Worm (Caenorhabditis elegans) whole organism, midembryonic: ENCODE measurements around the gene ZC262.13.

Source experiments
- T22C8.4 ChIP-seq: fragments of 200-800 bp; sonication (Bioruptor generic); IDR thresholded peaks from 2 replicates; pipeline ENCODE4 v1.3.6; 2022; ENCODE audit warnings: missing genetic modification characterization, missing compliant biosample characterization
- cog-1 ChIP-seq: sonication (generic microtip); optimal IDR thresholded peaks from 2 replicates; lab custom pipeline; 2016; ENCODE audit warnings: missing genetic modification characterization, missing compliant biosample characterization
- flt-1 ChIP-seq: fragments of 200-800 bp; sonication (Bioruptor generic); IDR thresholded peaks from 2 replicates; pipeline ENCODE4 v1.3.6; 2022; ENCODE audit warnings: missing genetic modification characterization, missing compliant biosample characterization
- klf-2 ChIP-seq: fragments of 200-800 bp; sonication (Bioruptor generic); conservative IDR thresholded peaks from 2 replicates; pipeline ENCODE4 v1.3.6; 2022; ENCODE audit warnings: missing genetic modification reagents, missing genetic modification characterization, missing compliant biosample characterization
- med-1 ChIP-seq: sonication (generic microtip); optimal IDR thresholded peaks from 2 replicates; lab custom pipeline; 2017; ENCODE audit warnings: missing genetic modification characterization, mild to moderate bottlenecking, missing compliant biosample characterization, antibody characterized with exemption, missing genetic modification reagents; ENCODE audit not compliant: insufficient read depth
- ref-1 ChIP-seq: fragments of 200-800 bp; sonication (Bioruptor generic); conservative IDR thresholded peaks from 2 replicates; pipeline ENCODE4 v1.3.6; 2022; ENCODE audit warnings: missing genetic modification reagents, missing genetic modification characterization, missing compliant biosample characterization
- tab-1 ChIP-seq: fragments of 200-800 bp; sonication (Bioruptor generic); IDR thresholded peaks from 2 replicates; pipeline ENCODE4 v1.3.6; 2022; ENCODE audit warnings: missing genetic modification characterization, missing compliant biosample characterization
- ztf-23 ChIP-seq: fragments of 200-800 bp; sonication (Bioruptor generic); IDR thresholded peaks from 2 replicates; pipeline ENCODE4 v1.3.6; 2022; ENCODE audit warnings: missing genetic modification reagents, missing genetic modification characterization, missing compliant biosample characterization
- ztf-29 ChIP-seq: fragments of 200-800 bp; sonication (Bioruptor generic); IDR thresholded peaks from 2 replicates; pipeline ENCODE4 v1.3.6; 2022; ENCODE audit warnings: missing genetic modification reagents, missing genetic modification characterization, missing compliant biosample characterization

Gene ZC262.13

DNA sequence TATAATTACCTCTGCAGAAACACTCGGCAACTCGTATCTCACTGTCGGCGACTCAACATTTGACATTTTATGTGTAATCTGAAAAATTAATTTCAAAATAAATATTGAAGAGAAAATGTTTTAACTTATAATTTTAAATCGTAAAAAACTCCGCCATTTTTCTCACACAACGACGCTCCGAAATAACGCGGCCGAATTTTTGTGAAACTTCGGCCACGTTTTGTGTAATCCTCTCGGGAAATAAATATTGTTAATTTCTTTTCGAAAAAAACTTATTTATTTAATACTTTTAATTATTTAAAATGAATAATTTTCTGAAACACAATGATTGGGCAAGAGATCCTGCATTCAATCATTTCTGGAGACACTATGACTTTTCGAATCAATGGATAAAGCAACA lies 18.7 kb upstream of the ZC262.13 start, which contains the start of the genes F10E9.7 and F10E9.5:
Gene F10E9.7, minus strand, starts transcription at position 86 of the 400 bp plus-strand sequence.
Gene F10E9.5, plus strand, starts transcription at position 237 of the 400 bp plus-strand sequence.
- TF ChIP-seq cog-1 (tag; lab: Kevin White, UChicago) (peak; percentile 40), ztf-23 (GFP tag; lab: Robert Waterston, UW) (peak; percentile 73; the same call in 1 of the 2 replicates), ref-1 (GFP tag; lab: Robert Waterston, UW) (no peak), flt-1 (peak; percentile 71; the same call in 1 of the 2 replicates), klf-2 (GFP tag; lab: Robert Waterston, UW) (0 out of 2 replicates have a peak, but pooled peaks have one; percentile 40)

ce11 chrIII:8308238-8308637 lies 17.8 kb upstream of the ZC262.13 start, which contains the start of gene F10E9.4:
Gene F10E9.4, plus strand, starts transcription at chrIII:8308538.
- TF ChIP-seq med-1 (no peak), T22C8.4 (GFP tag; lab: Robert Waterston, UW) (no peak), cog-1 (tag; lab: Kevin White, UChicago) (no peak), flt-1 (no peak), ref-1 (GFP tag; lab: Robert Waterston, UW) (no peak), klf-2 (GFP tag; lab: Robert Waterston, UW) (no peak), ztf-29 (GFP tag; lab: Robert Waterston, UW) (no peak), tab-1 (no peak)

ce11 chrIII:8310239-8311057 lies 15.6 kb upstream of the ZC262.13 start, which contains the start of gene F10E9.3:
Gene F10E9.3, plus strand, starts transcription at chrIII:8311007.
- TF ChIP-seq T22C8.4 (GFP tag; lab: Robert Waterston, UW), result no peak
- no peak for TF ChIP-seq ref-1 (GFP tag; lab: Robert Waterston, UW)
- TF ChIP-seq ztf-29 (GFP tag; lab: Robert Waterston, UW), result no peak

ce11 chrIII:8312393-8312792 lies 13.6 kb upstream of the ZC262.13 start, which contains the start of gene F10E9.2:
Gene F10E9.2, plus strand, starts transcription at chrIII:8312693.
- TF ChIP-seq ztf-29 (GFP tag; lab: Robert Waterston, UW) (no peak), tab-1 (no peak), T22C8.4 (GFP tag; lab: Robert Waterston, UW) (no peak), cog-1 (tag; lab: Kevin White, UChicago) (no peak), ref-1 (GFP tag; lab: Robert Waterston, UW) (no peak), ztf-23 (GFP tag; lab: Robert Waterston, UW) (no peak), klf-2 (GFP tag; lab: Robert Waterston, UW) (no peak), med-1 (no peak), flt-1 (no peak)

ce11 chrIII:8318488-8318887 lies 7.5 kb upstream of the ZC262.13 start, which contains the start of gene sas-4:
Gene sas-4, minus strand, starts transcription at chrIII:8318588.
- no peak for TF ChIP-seq T22C8.4 (GFP tag; lab: Robert Waterston, UW)
- no peak for TF ChIP-seq ref-1 (GFP tag; lab: Robert Waterston, UW)
- no peak for TF ChIP-seq tab-1
- TF ChIP-seq cog-1 (tag; lab: Kevin White, UChicago), result no peak
- TF ChIP-seq ztf-23 (GFP tag; lab: Robert Waterston, UW), result no peak
- no peak for TF ChIP-seq ztf-29 (GFP tag; lab: Robert Waterston, UW)
- TF ChIP-seq flt-1, result no peak
- no peak for TF ChIP-seq klf-2 (GFP tag; lab: Robert Waterston, UW)
- no peak for TF ChIP-seq med-1

DNA sequence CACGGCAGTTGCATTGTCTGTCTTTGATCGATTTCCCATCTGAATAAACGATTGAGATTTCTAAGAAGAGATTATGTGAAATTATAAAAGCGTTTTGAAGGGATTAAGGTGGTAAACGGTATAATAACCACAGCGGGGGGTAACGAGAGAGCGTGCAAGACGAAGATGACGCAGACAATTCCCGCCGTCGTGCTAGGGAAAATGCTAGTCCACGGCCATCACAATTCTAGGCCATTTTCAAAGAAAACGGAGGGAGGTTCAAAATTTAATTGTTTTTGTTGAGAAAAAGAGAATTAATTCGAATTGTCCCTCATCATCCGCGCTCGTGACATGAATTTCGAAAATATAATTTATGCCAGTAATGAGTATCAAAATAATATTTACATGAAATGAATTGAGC lies 6.9 kb upstream of the ZC262.13 start, which contains the start of gene F10E9.11:
Gene F10E9.11, minus strand, starts transcription at position 161 of the 400 bp plus-strand sequence.
- peak; percentile 63 for TF ChIP-seq cog-1 (tag; lab: Kevin White, UChicago)
- peak; percentile 79; the same call in 1 of the 2 replicates for TF ChIP-seq ztf-23 (GFP tag; lab: Robert Waterston, UW)
- TF ChIP-seq ref-1 (GFP tag; lab: Robert Waterston, UW), result no peak
- TF ChIP-seq T22C8.4 (GFP tag; lab: Robert Waterston, UW), result no peak
- TF ChIP-seq med-1, result no peak
- TF ChIP-seq tab-1, result no peak
- TF ChIP-seq flt-1, result peak; percentile 81
- no peak for TF ChIP-seq ztf-29 (GFP tag; lab: Robert Waterston, UW)
- TF ChIP-seq klf-2 (GFP tag; lab: Robert Waterston, UW), result peak; percentile 62; the same call in 1 of the 2 replicates

DNA sequence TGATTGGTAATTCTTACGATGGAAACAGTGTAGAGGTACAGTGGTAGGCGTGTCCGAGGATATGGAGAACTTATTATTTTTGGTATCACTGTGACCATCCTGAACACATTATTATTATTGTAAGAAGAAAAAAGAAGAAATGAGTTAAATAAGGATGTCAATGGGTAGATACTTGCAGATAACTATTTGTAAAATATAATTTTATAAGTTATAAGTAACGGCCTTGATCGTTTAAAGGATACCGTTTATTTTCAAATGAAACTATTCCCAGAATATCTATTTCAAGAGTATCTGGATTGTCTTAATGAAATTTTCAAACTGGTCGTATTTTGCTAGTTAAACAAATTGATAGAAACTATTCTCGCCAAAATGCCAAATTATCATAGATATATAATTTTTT lies 5.8 kb upstream of the ZC262.13 start, which contains the start of gene F10E9.10:
Gene F10E9.10, minus strand, starts transcription at position 101 of the 400 bp plus-strand sequence.
- TF ChIP-seq ztf-23 (GFP tag; lab: Robert Waterston, UW), result no peak
- TF ChIP-seq klf-2 (GFP tag; lab: Robert Waterston, UW), result no peak
- TF ChIP-seq T22C8.4 (GFP tag; lab: Robert Waterston, UW), result no peak
- no peak for TF ChIP-seq tab-1
- TF ChIP-seq ztf-29 (GFP tag; lab: Robert Waterston, UW), result no peak
- no peak for TF ChIP-seq med-1
- TF ChIP-seq cog-1 (tag; lab: Kevin White, UChicago), result no peak
- no peak for TF ChIP-seq ref-1 (GFP tag; lab: Robert Waterston, UW)
- no peak for TF ChIP-seq flt-1

DNA sequence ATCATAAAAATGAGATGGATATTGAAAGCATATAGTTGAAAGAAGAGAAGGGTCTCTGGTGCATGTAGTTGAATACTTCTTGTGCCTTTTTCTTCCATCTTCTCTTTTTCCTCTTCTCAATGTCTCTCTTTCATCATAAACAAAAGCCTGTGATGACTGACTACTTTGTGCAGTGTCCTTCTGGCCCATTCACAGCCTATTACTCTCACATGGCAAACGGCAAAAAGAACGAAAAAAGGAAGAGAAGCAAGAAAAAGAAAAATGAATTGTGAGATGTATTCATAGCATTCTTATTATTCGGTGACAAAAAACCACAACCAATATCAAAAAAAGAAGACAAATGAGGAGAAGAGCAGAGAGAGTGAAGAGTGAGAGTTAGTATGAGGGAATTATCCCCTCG lies 4.8 kb upstream of the ZC262.13 start:
- TF ChIP-seq flt-1, result no peak
- TF ChIP-seq ztf-23 (GFP tag; lab: Robert Waterston, UW), result no peak
- TF ChIP-seq T22C8.4 (GFP tag; lab: Robert Waterston, UW), result no peak
- no peak for TF ChIP-seq med-1
- no peak for TF ChIP-seq cog-1 (tag; lab: Kevin White, UChicago)
- no peak for TF ChIP-seq tab-1
- TF ChIP-seq ref-1 (GFP tag; lab: Robert Waterston, UW), result no peak
- TF ChIP-seq klf-2 (GFP tag; lab: Robert Waterston, UW), result no peak
- no peak for TF ChIP-seq ztf-29 (GFP tag; lab: Robert Waterston, UW)

DNA sequence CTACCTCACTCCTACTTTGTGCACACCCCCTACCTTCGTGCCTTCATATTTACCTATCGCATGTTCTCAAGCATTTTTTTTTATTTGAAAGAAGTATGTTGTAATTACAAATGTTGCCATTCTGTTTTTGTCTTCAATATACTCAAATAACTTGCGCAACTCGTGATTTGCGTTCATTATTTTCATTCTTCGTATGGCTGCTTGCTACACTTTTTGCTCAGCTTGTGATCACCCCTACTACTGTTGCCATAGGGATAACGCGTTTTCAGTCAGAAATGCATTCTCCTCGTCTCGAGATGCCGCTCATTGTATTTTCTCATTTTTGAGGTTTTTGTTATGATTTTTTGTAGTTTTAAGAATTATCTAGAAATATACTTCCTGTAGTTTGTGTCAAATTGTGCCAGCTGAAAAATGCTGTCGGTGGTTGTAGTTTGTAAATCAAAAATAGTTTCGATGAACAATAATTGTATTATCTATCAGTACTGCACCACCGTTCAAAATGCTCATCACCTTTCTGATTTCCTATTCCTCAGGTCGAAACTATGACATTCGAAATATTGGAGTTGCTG lies 3.3 kb upstream of the ZC262.13 start, which contains the start of gene F10E9.1:
Gene F10E9.1, plus strand, starts transcription at position 519 of the 569 bp plus-strand sequence.
- no peak for TF ChIP-seq cog-1 (tag; lab: Kevin White, UChicago)
- no peak for TF ChIP-seq klf-2 (GFP tag; lab: Robert Waterston, UW)
- no peak for TF ChIP-seq ztf-29 (GFP tag; lab: Robert Waterston, UW)
- no peak for TF ChIP-seq ztf-23 (GFP tag; lab: Robert Waterston, UW)
- no peak for TF ChIP-seq T22C8.4 (GFP tag; lab: Robert Waterston, UW)
- no peak for TF ChIP-seq ref-1 (GFP tag; lab: Robert Waterston, UW)
- TF ChIP-seq flt-1, result no peak
- no peak for TF ChIP-seq tab-1
- TF ChIP-seq med-1, result no peak
